Worm (Caenorhabditis elegans): ENCODE measurements around the gene srg-8.
A peak's percentile ranks its signal among the peaks of the same experiment; 100 is the strongest.

DNA sequence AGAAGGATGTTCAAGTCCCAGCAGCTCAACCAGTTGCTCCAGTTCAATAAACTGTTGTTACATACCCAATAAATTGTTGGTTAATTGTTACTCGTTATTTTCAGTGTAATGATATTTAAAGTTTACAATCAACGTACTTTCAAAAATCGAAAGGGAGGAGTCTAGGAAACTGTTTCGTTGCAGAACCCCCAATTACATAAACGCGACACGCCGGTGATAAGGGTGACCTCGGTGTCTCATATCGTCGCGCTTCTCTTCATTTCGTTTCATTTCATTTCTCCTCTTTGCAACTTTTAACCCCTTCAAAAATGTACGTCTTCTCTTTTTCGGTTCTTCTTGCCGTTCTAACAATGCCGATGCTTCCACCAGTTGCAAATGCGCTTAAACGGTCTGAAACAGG lies 46.8 kb downstream of the srg-8 start, which contains the start of gene C23G10.2:
- TF ChIP-seq fkh-10 (GFP tag; optimal IDR thresholded peaks at IDR 0.05) (no peak), ama-1 (optimal IDR thresholded peaks at IDR 0.05) (peak; percentile 78), ces-1 (GFP tag; optimal IDR thresholded peaks at IDR 0.05) (no peak), ceh-28 (tag; optimal IDR thresholded peaks at IDR 0.05) (no peak), fos-1 (tag; optimal IDR thresholded peaks at IDR 0.05) (no peak), nhr-28 (tag; optimal IDR thresholded peaks at IDR 0.05) (peak; percentile 20), dmd-9 (GFP tag; IDR thresholded peaks at IDR 0.05) (no peak), Y48G9A.11 (GFP tag; IDR thresholded peaks at IDR 0.05) (peak; percentile 51; the same call in 1 of the 2 replicates), R02D3.7 (tag; optimal IDR thresholded peaks at IDR 0.05) (no peak)

All from whole organism, L4 larva.